Worm (Caenorhabditis elegans) whole organism, late embryonic: ENCODE measurements around the gene M110.7.

Experiments
- ama-1 ChIP-seq: fragments of 150-350 bp; optimal IDR thresholded peaks from 2 replicates; lab custom pipeline; 2014
- ceh-18 ChIP-seq: sonication (generic microtip); optimal IDR thresholded peaks from 2 replicates; lab custom pipeline; 2016; ENCODE audit warnings: missing genetic modification characterization, missing compliant biosample characterization
- ceh-22 ChIP-seq: sonication (generic microtip); optimal IDR thresholded peaks from 2 replicates; lab custom pipeline; 2017; ENCODE audit warnings: missing biosample characterization, missing genetic modification characterization
- ceh-45 ChIP-seq: fragments of 200-800 bp; sonication (Bioruptor generic); IDR thresholded peaks from 2 replicates; pipeline ENCODE4 v1.3.6; 2022; ENCODE audit warnings: missing genetic modification reagents, missing genetic modification characterization, missing compliant biosample characterization
- dmd-4 ChIP-seq: sonication (generic microtip); optimal IDR thresholded peaks from 2 replicates; lab custom pipeline; 2016; ENCODE audit warnings: borderline replicate concordance, missing genetic modification characterization, missing compliant biosample characterization
- fkh-6 ChIP-seq: sonication (generic microtip); optimal IDR thresholded peaks from 2 replicates; lab custom pipeline; 2016; ENCODE audit warnings: missing genetic modification characterization, missing compliant biosample characterization
- pha-4 ChIP-seq: fragments of 150-350 bp; optimal IDR thresholded peaks from 2 replicates; lab custom pipeline; 2018; ENCODE audit warnings: missing biosample characterization, missing genetic modification reagents, missing genetic modification characterization
- ref-2 ChIP-seq: sonication (generic microtip); optimal IDR thresholded peaks from 2 replicates; lab custom pipeline; 2016; ENCODE audit warnings: missing genetic modification characterization, missing compliant biosample characterization
- rnt-1 ChIP-seq: sonication (generic microtip); optimal IDR thresholded peaks from 2 replicates; lab custom pipeline; 2016; ENCODE audit warnings: missing genetic modification characterization, missing compliant biosample characterization
- sox-4 ChIP-seq: sonication (generic microtip); optimal IDR thresholded peaks from 2 replicates; lab custom pipeline; 2017; ENCODE audit warnings: mild to moderate bottlenecking, missing genetic modification characterization, inconsistent platforms, missing compliant biosample characterization

DNA sequence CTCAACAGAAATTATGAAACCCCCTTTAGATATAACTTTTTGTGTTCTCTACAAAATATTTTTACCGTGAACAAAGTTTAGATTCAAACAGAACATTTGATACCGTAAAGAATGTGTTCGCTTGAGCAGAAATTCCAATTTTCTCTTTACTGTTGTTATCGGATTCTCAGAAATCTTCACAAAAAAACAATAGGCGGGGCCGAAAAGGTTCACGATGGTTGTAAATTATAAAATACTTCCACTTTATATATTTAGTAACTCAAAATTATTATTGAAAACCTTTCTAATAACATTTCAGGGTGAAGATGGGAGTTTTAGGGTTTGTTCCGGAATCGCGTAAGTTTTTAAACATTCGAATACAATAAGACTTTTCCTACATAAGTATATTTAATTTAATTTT lies 5.6 kb downstream of the M110.7 start, which contains the start of gene nlp-5:
- no peak for TF ChIP-seq sox-4 (tag; lab: Kevin White, UChicago)
- TF ChIP-seq ceh-22 (tag; lab: Kevin White, UChicago), result no peak
- TF ChIP-seq pha-4 (tag; lab: Kevin White, UChicago), result no peak
- TF ChIP-seq ama-1 (lab: Kevin White, UChicago), result no peak
- no peak for TF ChIP-seq fkh-6 (tag; lab: Kevin White, UChicago)
- TF ChIP-seq ceh-18, result no peak
- no peak for TF ChIP-seq rnt-1 (tag; lab: Kevin White, UChicago)
- TF ChIP-seq ref-2, result no peak
- no peak for TF ChIP-seq dmd-4 (tag; lab: Kevin White, UChicago)
- no peak for TF ChIP-seq ceh-45
